Worm (Caenorhabditis elegans) whole organism, L1 larva: ENCODE measurements around the gene tpp-2.

Experiments
- Y116A8C.19 ChIP-seq: sonication (generic microtip); optimal IDR thresholded peaks from 2 replicates; lab custom pipeline; 2016; ENCODE audit warnings: missing compliant biosample characterization, missing genetic modification characterization, borderline replicate concordance
- aly-2 ChIP-seq: fragments of 150-350 bp; optimal IDR thresholded peaks from 2 replicates; lab custom pipeline; 2014; ENCODE audit warnings: missing biosample characterization, missing genetic modification characterization
- ceh-63 ChIP-seq: fragments of 200-800 bp; sonication (Bioruptor generic); optimal IDR thresholded peaks from 2 replicates; lab custom pipeline; 2018; ENCODE audit warnings: mild to moderate bottlenecking, missing genetic modification characterization, missing compliant biosample characterization
- ceh-90 ChIP-seq: sonication (generic microtip); optimal IDR thresholded peaks from 2 replicates; lab custom pipeline; 2016; ENCODE audit warnings: missing genetic modification characterization, missing compliant biosample characterization
- ces-1 ChIP-seq: fragments of 150-350 bp; optimal IDR thresholded peaks from 2 replicates; lab custom pipeline; 2014; ENCODE audit warnings: missing biosample characterization, missing genetic modification reagents, missing genetic modification characterization
- dpl-1 ChIP-seq, 3 experiments: fragments of 150-350 bp in 2 of 3; sonication (generic microtip) in 1 of 3; optimal IDR thresholded peaks; 2 replicates each; lab custom pipeline; 2014 to 2017; ENCODE audit warnings: missing biosample characterization in 3 of 3, missing genetic modification characterization in 3 of 3, missing genetic modification reagents in 3 of 3
- dsc-1 ChIP-seq: sonication (generic microtip); optimal IDR thresholded peaks from 2 replicates; lab custom pipeline; 2016; ENCODE audit warnings: mild to moderate bottlenecking, missing genetic modification characterization, missing compliant biosample characterization
- efl-1 ChIP-seq, 4 experiments: fragments of 150-350 bp; optimal IDR thresholded peaks in 3 of 4; peaks in 1 of 4; 1 replicate in 1 of 4; 2 replicates in 3 of 4; lab custom pipeline; 2014; ENCODE audit warnings: missing biosample characterization in 2 of 4, missing genetic modification characterization in 2 of 4, missing genetic modification reagents in 2 of 4
- egl-13 ChIP-seq: sonication (generic microtip); optimal IDR thresholded peaks from 2 replicates; lab custom pipeline; 2016; ENCODE audit warnings: missing genotype, missing genetic modification reagents, missing genetic modification characterization, missing compliant biosample characterization
- elt-3 ChIP-seq, 6 experiments: fragments of 150-350 bp in 1 of 6; sonication (generic microtip); optimal IDR thresholded peaks; 2 replicates each; lab custom pipeline; 2017 to 2018; ENCODE audit warnings: missing biosample characterization in 6 of 6, missing genetic modification characterization in 6 of 6, inconsistent platforms in 1 of 6
- ets-5 ChIP-seq: fragments of 200-800 bp; sonication (Bioruptor generic); IDR thresholded peaks from 2 replicates; pipeline ENCODE4 v1.3.6; 2022; ENCODE audit warnings: missing genetic modification characterization, missing compliant biosample characterization
- fkh-10 ChIP-seq: sonication (generic microtip); optimal IDR thresholded peaks from 2 replicates; lab custom pipeline; 2017; ENCODE audit warnings: missing biosample characterization, missing genetic modification reagents, missing genetic modification characterization
- fkh-8 ChIP-seq: sonication (generic microtip); optimal IDR thresholded peaks from 2 replicates; lab custom pipeline; 2016; ENCODE audit warnings: mild to moderate bottlenecking, missing genetic modification characterization, missing compliant biosample characterization
- grh-1 ChIP-seq: fragments of 200-800 bp; sonication (Bioruptor generic); IDR thresholded peaks from 2 replicates; pipeline ENCODE4 v1.3.6; 2022; ENCODE audit warnings: missing genetic modification reagents, missing genetic modification characterization, missing compliant biosample characterization
- hlh-17 ChIP-seq: fragments of 200-800 bp; sonication (Bioruptor generic); optimal IDR thresholded peaks from 2 replicates; lab custom pipeline; 2018; ENCODE audit warnings: missing genetic modification characterization, mild to moderate bottlenecking, missing compliant biosample characterization, moderate library complexity, borderline replicate concordance
- isw-1 ChIP-seq: fragments of 200-800 bp; sonication (Bioruptor generic); IDR thresholded peaks from 2 replicates; pipeline ENCODE4 v1.3.6; 2022; ENCODE audit warnings: missing genetic modification characterization, missing compliant biosample characterization
- lin-14 ChIP-seq: fragments of 200-800 bp; sonication (Bioruptor generic); optimal IDR thresholded peaks from 2 replicates; lab custom pipeline; 2018; ENCODE audit warnings: mild to moderate bottlenecking, missing genetic modification characterization, moderate library complexity, missing compliant biosample characterization
- lin-39 ChIP-seq: fragments of 150-350 bp; optimal IDR thresholded peaks from 2 replicates; lab custom pipeline; 2014; ENCODE audit warnings: missing biosample characterization, missing genetic modification reagents, missing genetic modification characterization
- lir-3 ChIP-seq: sonication (generic microtip); optimal IDR thresholded peaks from 2 replicates; lab custom pipeline; 2016; ENCODE audit warnings: mild to moderate bottlenecking, missing genetic modification characterization, moderate library complexity, missing compliant biosample characterization; ENCODE audit not compliant: poor library complexity
- lsy-2 ChIP-seq, 2 experiments: fragments of 150-350 bp; optimal IDR thresholded peaks; 2 replicates each; lab custom pipeline; 2014; ENCODE audit warnings: missing biosample characterization in 2 of 2, missing genetic modification characterization in 2 of 2
- mdl-1 ChIP-seq, 2 experiments: fragments of 150-350 bp; optimal IDR thresholded peaks; 2 replicates each; lab custom pipeline; 2014 to 2017; ENCODE audit warnings: missing biosample characterization in 2 of 2, missing genetic modification characterization in 2 of 2, inconsistent platforms in 1 of 2
- mep-1 ChIP-seq: fragments of 150-350 bp; optimal IDR thresholded peaks from 2 replicates; lab custom pipeline; 2014; ENCODE audit warnings: missing biosample characterization, missing genetic modification characterization
- nhr-19 ChIP-seq: fragments of 200-800 bp; sonication (Bioruptor generic); conservative IDR thresholded peaks from 2 replicates; pipeline ENCODE4 v1.3.6; 2022; ENCODE audit warnings: missing genetic modification characterization, missing compliant biosample characterization
- nhr-47 ChIP-seq: sonication (generic microtip); optimal IDR thresholded peaks from 2 replicates; lab custom pipeline; 2016; ENCODE audit warnings: mild to moderate bottlenecking, missing genetic modification characterization, moderate library complexity, missing compliant biosample characterization
- nhr-77 ChIP-seq: fragments of 150-350 bp; optimal IDR thresholded peaks from 2 replicates; lab custom pipeline; 2014; ENCODE audit warnings: missing biosample characterization, missing genetic modification characterization
- pqm-1 ChIP-seq: sonication (generic microtip); optimal IDR thresholded peaks from 3 replicates; lab custom pipeline; 2017; ENCODE audit warnings: missing biosample characterization, missing genetic modification characterization
- rnt-1 ChIP-seq: sonication (generic microtip); optimal IDR thresholded peaks from 2 replicates; lab custom pipeline; 2016; ENCODE audit warnings: mild to moderate bottlenecking, missing genetic modification characterization, moderate library complexity, missing compliant biosample characterization
- skn-1 ChIP-seq: fragments of 150-350 bp; optimal IDR thresholded peaks from 2 replicates; lab custom pipeline; 2014; ENCODE audit warnings: missing biosample characterization, missing genetic modification characterization
- snu-23 ChIP-seq: sonication (generic microtip); optimal IDR thresholded peaks from 2 replicates; lab custom pipeline; 2016; ENCODE audit warnings: missing genetic modification characterization, missing compliant biosample characterization
- sptf-1 ChIP-seq: fragments of 150-350 bp; optimal IDR thresholded peaks from 2 replicates; lab custom pipeline; 2014; ENCODE audit warnings: missing biosample characterization, missing genetic modification characterization
- unc-62 ChIP-seq: fragments of 150-350 bp; optimal IDR thresholded peaks from 2 replicates; lab custom pipeline; 2014; ENCODE audit warnings: missing biosample characterization, missing genetic modification reagents, missing genetic modification characterization
- vab-15 ChIP-seq: sonication (generic microtip); optimal IDR thresholded peaks from 2 replicates; lab custom pipeline; 2017; ENCODE audit warnings: missing genotype, mild to moderate bottlenecking, missing genetic modification characterization, missing compliant biosample characterization
- xbp-1 ChIP-seq: sonication (generic microtip); optimal IDR thresholded peaks from 2 replicates; lab custom pipeline; 2016; ENCODE audit warnings: missing genetic modification characterization, missing compliant biosample characterization

tpp-2 gene

DNA sequence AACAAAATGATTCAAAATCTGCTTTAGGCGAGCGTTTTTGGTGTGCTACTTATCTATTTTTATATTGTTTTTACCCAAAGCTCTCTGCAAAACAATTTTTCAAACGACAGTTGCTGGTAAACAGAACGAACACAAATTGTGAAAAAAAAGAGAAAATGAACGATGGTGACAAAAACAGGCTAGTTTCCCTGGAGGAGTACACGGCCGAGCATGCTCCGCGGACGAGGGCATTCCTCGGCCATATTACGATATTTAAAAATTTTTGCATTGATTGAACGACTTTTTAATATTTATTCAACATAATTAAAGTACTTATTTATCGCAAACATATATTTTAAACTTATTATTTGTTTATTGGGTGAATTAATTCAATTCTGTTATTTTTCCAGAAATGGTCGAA, at the start of gene tpp-2, which contains the start of gene rbbp-5 (continued):
- TF ChIP-seq efl-1 (optimal IDR thresholded peaks at IDR 0.05; lab: Kevin White, UChicago) (peak; percentile 70 to 75), efl-1 (GFP tag; optimal IDR thresholded peaks at IDR 0.05 in 1 of 2; lab: Kevin White, UChicago) (peak; percentile 71 to 96), lir-3 (tag; lab: Kevin White, UChicago) (peak; percentile 89), dsc-1 (peak; percentile 74), mdl-1 (tag; optimal IDR thresholded peaks at IDR 0.05; lab: Kevin White, UChicago) (no peak), sptf-1 (tag; lab: Kevin White, UChicago) (no peak), grh-1 (GFP tag; lab: Robert Waterston, UW) (no peak)

DNA sequence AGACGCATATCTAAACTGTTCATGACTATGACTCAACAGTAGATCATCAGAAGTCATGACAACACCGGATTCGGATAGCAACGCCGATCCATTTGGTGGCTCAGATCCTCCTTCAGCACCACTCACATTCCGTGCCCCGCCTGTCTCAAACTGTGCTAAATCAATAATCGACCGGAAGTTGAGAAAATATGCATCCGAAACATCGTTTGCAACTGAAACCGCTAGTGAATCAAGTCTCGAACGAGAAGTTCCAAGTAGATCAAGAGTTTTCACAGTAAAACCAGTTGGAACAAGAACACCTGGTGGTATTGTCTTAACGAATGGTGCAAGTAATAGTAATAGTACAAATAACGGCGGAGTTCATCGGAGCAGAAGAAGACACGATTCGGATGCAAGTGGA, 49.7 kb upstream of the tpp-2 start:
- TF ChIP-seq skn-1 (no peak), lsy-2 (tag; optimal IDR thresholded peaks at IDR 0.05; lab: Kevin White, UChicago) (no peak), ceh-63 (GFP tag; lab: Kevin White, UChicago) (no peak), nhr-47 (tag; lab: Kevin White, UChicago) (no peak), lin-39 (tag; lab: Kevin White, UChicago) (no peak), xbp-1 (tag; lab: Kevin White, UChicago) (no peak), hlh-17 (GFP tag; lab: Kevin White, UChicago) (no peak), egl-13 (tag; lab: Kevin White, UChicago) (no peak), nhr-19 (GFP tag; lab: Robert Waterston, UW) (no peak), isw-1 (GFP tag; lab: Robert Waterston, UW) (no peak), grh-1 (GFP tag; lab: Robert Waterston, UW) (no peak), nhr-77 (tag; lab: Kevin White, UChicago) (no peak), vab-15 (no peak), fkh-8 (tag; lab: Kevin White, UChicago) (no peak), ces-1 (no peak), fkh-10 (GFP tag; lab: Kevin White, UChicago) (no peak)

DNA sequence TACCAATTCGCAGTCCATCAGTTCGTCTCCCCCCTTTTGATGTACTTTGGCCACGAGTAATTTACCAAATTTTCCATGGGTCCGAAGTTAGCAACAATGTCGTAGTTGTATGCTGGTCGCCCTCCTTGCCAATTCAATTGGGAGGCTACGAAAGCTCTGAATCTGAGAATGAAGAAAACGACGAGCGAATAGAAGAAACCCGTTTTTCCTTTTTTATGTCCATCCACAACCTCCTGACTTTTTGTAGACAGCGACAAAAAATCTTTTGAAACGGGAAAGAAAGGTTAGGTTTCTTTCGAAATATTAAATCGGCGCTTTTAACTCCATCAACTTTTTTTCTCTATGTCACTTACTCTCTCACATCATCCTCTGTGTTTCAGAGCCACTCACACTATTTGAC, 45.1 kb upstream of the tpp-2 start:
- peak; percentile 62 for TF ChIP-seq fkh-10 (GFP tag; lab: Kevin White, UChicago)
- peak; percentile 52 for TF ChIP-seq lin-14 (GFP tag; lab: Kevin White, UChicago)
- TF ChIP-seq rnt-1 = peak; percentile 16
- TF ChIP-seq lsy-2 (tag; optimal IDR thresholded peaks at IDR 0.05; lab: Kevin White, UChicago) = no peak
- no peak for TF ChIP-seq ces-1
- TF ChIP-seq, all 84 proteins: peak for 3

DNA sequence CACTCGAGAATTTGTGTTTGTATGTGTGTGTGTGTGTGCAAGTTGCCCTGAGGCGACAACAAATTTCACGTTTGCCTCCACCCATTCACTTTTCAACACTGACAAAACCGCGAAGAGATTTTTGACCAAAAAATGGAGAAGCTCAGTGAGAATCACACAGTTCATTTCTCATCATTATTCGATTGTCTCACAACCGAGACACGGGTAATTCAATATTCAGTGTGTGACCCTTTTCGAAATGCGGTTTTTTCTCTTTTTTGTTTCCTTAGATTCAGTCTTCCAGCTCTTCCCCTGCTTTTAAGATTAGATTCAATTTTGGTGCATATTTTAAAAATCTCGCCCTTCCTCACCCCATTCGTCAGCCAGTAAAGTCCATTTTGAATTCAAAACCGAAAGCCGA, 42.1 kb upstream of the tpp-2 start:
- TF ChIP-seq dpl-1 (GFP tag; optimal IDR thresholded peaks at IDR 0.05; lab: Kevin White, UChicago) = no peak
- TF ChIP-seq fkh-10 (GFP tag; lab: Kevin White, UChicago) = peak; percentile 42
- TF ChIP-seq lin-14 (GFP tag; lab: Kevin White, UChicago) = peak; percentile 62
- TF ChIP-seq Y116A8C.19 = no peak
- no peak for TF ChIP-seq nhr-19 (GFP tag; lab: Robert Waterston, UW)
- no peak for TF ChIP-seq elt-3 (tag; optimal IDR thresholded peaks at IDR 0.05; lab: Kevin White, UChicago)

DNA sequence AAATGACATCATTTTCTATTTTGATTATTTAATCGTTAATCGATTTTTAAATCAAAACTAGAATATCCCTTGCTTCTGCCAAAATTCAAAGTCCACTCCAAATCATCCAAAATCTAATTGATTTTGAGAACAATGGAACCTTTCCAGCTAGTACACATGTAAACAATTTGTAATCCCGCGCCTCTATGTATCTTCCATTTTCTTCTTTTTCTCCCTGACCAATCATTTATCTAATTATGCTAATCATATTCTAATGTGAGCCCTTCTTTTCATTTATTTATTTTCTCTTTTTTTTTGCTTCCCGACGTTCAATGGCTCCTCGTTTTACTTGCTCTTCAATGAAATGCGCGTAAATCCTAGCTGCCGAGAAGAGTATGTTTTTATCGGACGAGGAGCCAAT, 40.7 kb upstream of the tpp-2 start:
- TF ChIP-seq dsc-1 (peak; percentile 63), lin-14 (GFP tag; lab: Kevin White, UChicago) (peak; percentile 46), unc-62 (GFP tag; lab: Kevin White, UChicago) (no peak), pqm-1 (no peak), xbp-1 (tag; lab: Kevin White, UChicago) (no peak), snu-23 (GFP tag; lab: Kevin White, UChicago) (no peak)
- TF ChIP-seq, all 84 proteins: peak for 2

DNA sequence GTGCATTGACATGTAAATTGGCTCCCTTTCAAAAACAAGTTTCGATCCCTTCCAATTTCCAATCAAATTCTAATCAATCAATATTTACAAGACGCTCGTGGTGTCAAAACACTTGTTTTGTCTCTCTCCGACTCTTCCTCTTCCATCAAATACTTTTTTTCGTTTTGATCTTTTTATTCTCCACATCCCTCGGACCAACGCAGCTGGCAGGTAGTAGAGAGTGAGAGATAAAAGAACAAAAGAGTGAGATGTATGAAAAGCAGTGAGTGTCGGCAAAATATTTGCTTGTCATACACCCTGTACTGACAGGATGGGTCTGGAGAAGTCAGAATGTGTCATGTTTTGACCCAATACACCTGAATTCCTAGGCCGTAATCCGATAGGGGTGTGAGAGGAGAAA, 39.3 kb upstream of the tpp-2 start:
- TF ChIP-seq ceh-90 (tag; lab: Kevin White, UChicago) = no peak
- no peak for TF ChIP-seq aly-2
- no peak for TF ChIP-seq isw-1 (GFP tag; lab: Robert Waterston, UW)
- TF ChIP-seq rnt-1 = peak; percentile 48
- TF ChIP-seq snu-23 (GFP tag; lab: Kevin White, UChicago) = peak; percentile 10
- TF ChIP-seq mep-1 (tag; lab: Kevin White, UChicago) = peak; percentile 33
- TF ChIP-seq ets-5 (GFP tag; lab: Robert Waterston, UW) = no peak
- TF ChIP-seq lin-14 (GFP tag; lab: Kevin White, UChicago) = peak; percentile 50
